Fruit fly (Drosophila melanogaster): ENCODE results near the gene hth.
A peak's percentile ranks its signal among the peaks of the same experiment; 100 is the strongest.

Gene hth

DNA sequence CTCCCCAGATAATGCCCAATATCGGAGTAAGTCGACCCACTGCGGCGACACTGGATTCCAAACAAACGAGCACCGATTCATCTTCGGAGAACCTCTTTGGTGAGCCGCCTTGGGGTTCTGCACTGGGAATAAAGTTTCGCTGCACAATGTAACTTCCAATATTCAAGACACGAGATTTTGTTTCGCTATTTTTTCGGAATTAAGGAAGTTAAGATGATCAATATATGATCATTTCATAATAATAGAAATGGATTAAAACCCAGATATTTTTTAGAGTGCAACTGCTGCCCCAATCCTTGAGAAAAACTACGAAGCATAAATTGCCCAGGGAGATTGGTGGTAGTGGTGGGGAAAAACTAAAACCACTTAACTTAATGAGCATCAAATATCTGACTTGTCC lies 3.3 kb downstream of the hth start (continued):
- TF ChIP-seq CG12104 (GFP tag; optimal IDR thresholded peaks at IDR 0.05) (no peak), Chrac-16 (GFP tag; optimal IDR thresholded peaks at IDR 0.05) (no peak), knrl (GFP tag; IDR thresholded peaks at IDR 0.05; ENCODE audit: partially characterized antibody) (no peak), CG7987 (GFP tag; optimal IDR thresholded peaks at IDR 0.05) (no peak), Bteb2 (GFP tag; optimal IDR thresholded peaks at IDR 0.05) (no peak), stc (GFP tag; IDR thresholded peaks at IDR 0.05) (0 out of 2 replicates have a peak, but pooled peaks have one; percentile 14), CG13775 (GFP tag; optimal IDR thresholded peaks at IDR 0.05) (no peak), CrebB (tag; optimal IDR thresholded peaks at IDR 0.05) (no peak), CG9215 (GFP tag; IDR thresholded peaks at IDR 0.05) (no peak), dysf (GFP tag; IDR thresholded peaks at IDR 0.05) (peak; percentile 50; the same call in 1 of the 3 replicates), Bdp1 (GFP tag; optimal IDR thresholded peaks at IDR 0.05) (no peak), CG2120 (GFP tag; optimal IDR thresholded peaks at IDR 0.05) (no peak), CG31224 (GFP tag; IDR thresholded peaks at IDR 0.05) (no peak), gfzf (GFP tag; optimal IDR thresholded peaks at IDR 0.05) (no peak), CG8765 (GFP tag; IDR thresholded peaks at IDR 0.05) (no peak), gem (tag; optimal IDR thresholded peaks at IDR 0.05) (peak; percentile 68), tio (GFP tag; optimal IDR thresholded peaks at IDR 0.05) (no peak), lmd (GFP tag; IDR thresholded peaks at IDR 0.05) (peak; percentile 39), aop (GFP tag; IDR thresholded peaks at IDR 0.05) (no peak), exex (tag; optimal IDR thresholded peaks at IDR 0.05) (no peak), HHEX (GFP tag; optimal IDR thresholded peaks at IDR 0.05) (no peak), chm (GFP tag; IDR thresholded peaks at IDR 0.05) (peak; percentile 78), Sox102F (GFP tag; optimal IDR thresholded peaks at IDR 0.05) (no peak), sna (GFP tag; IDR thresholded peaks at IDR 0.05; ENCODE audit: partially characterized antibody) (no peak), CG10462 (GFP tag; optimal IDR thresholded peaks at IDR 0.05) (no peak), CG4617 (GFP tag; optimal IDR thresholded peaks at IDR 0.05; ENCODE audit: borderline replicate concordance) (no peak), pita (GFP tag; optimal IDR thresholded peaks at IDR 0.05) (no peak), vfl (GFP tag; optimal IDR thresholded peaks at IDR 0.05) (no peak), ken (GFP tag; IDR thresholded peaks at IDR 0.05) (no peak), kah (GFP tag; optimal IDR thresholded peaks at IDR 0.05) (no peak), CG8924 (tag; optimal IDR thresholded peaks at IDR 0.05) (peak; percentile 12), CG12769 (tag; optimal IDR thresholded peaks at IDR 0.05) (no peak), pzg (GFP tag; optimal IDR thresholded peaks at IDR 0.05) (no peak), CG10979 (tag; optimal IDR thresholded peaks at IDR 0.05) (peak; percentile 81), pfk (GFP tag; optimal IDR thresholded peaks at IDR 0.05) (no peak), odd (GFP tag; optimal IDR thresholded peaks at IDR 0.05) (no peak), CG10431 (GFP tag; optimal IDR thresholded peaks at IDR 0.05) (no peak), CG15696 (tag; optimal IDR thresholded peaks at IDR 0.05) (peak; percentile 31), CG10274 (GFP tag; optimal IDR thresholded peaks at IDR 0.05) (no peak), slp2 (GFP tag; optimal IDR thresholded peaks at IDR 0.05) (no peak), ac (GFP tag; optimal IDR thresholded peaks at IDR 0.05) (no peak), bsh (GFP tag; optimal IDR thresholded peaks at IDR 0.05) (peak in 1 of 2 experiments; percentile 53), Fer3 (tag; optimal IDR thresholded peaks at IDR 0.05) (peak; percentile 7), HLHmδ (GFP tag; optimal IDR thresholded peaks at IDR 0.05) (no peak), kni (GFP tag; optimal IDR thresholded peaks at IDR 0.05) (no peak), Hr3 (GFP tag; optimal IDR thresholded peaks at IDR 0.05) (no peak), gsb-n (tag; optimal IDR thresholded peaks at IDR 0.05) (peak; percentile 41), ash1 (GFP tag; optimal IDR thresholded peaks at IDR 0.05) (no peak), da (GFP tag; optimal IDR thresholded peaks at IDR 0.05) (no peak), CG9437 (GFP tag; optimal IDR thresholded peaks at IDR 0.05) (no peak), HLH4C (GFP tag; IDR thresholded peaks at IDR 0.05; ENCODE audit: partially characterized antibody) (no peak)

Data from whole organism, embryonic.